Fruit fly (Drosophila melanogaster) whole organism, embryonic: ENCODE data around the gene CG6254.

Source experiments
- Atf3 ChIP-seq: fragments of 200-800 bp; sonication (Bioruptor generic); optimal IDR thresholded peaks from 3 replicates; lab custom pipeline; 2016; ENCODE audit warnings: missing biosample characterization, missing genetic modification characterization
- BtbVII ChIP-seq: fragments of 200-800 bp; sonication (Bioruptor generic); optimal IDR thresholded peaks from 3 replicates; lab custom pipeline; 2017; ENCODE audit warnings: missing biosample characterization, mild to moderate bottlenecking, missing genetic modification characterization
- CG10431 ChIP-seq: fragments of 200-800 bp; sonication (Bioruptor generic); optimal IDR thresholded peaks from 3 replicates; lab custom pipeline; 2018; ENCODE audit warnings: missing biosample characterization, mild to moderate bottlenecking, missing genetic modification characterization
- CG11695 ChIP-seq: fragments of 200-800 bp; sonication (Bioruptor generic); IDR thresholded peaks from 3 replicates; pipeline ENCODE4 v1.3.6; 2022; ENCODE audit warnings: missing biosample characterization, missing genetic modification characterization
- CG12391 ChIP-seq: fragments of 200-800 bp; sonication (Bioruptor generic); optimal IDR thresholded peaks from 3 replicates; lab custom pipeline; 2018; ENCODE audit warnings: missing biosample characterization, mild to moderate bottlenecking, missing genetic modification characterization, moderate library complexity
- CG13624 ChIP-seq: fragments of 200-800 bp; sonication (Bioruptor generic); optimal IDR thresholded peaks from 2 replicates; lab custom pipeline; 2016; ENCODE audit warnings: missing biosample characterization, missing genetic modification characterization
- CG14441 ChIP-seq: fragments of 200-800 bp; sonication (Bioruptor generic); IDR thresholded peaks from 2 replicates; pipeline ENCODE4 v1.3.6; 2022; ENCODE audit warnings: missing biosample characterization, missing genetic modification characterization
- CG15269 ChIP-seq: fragments of 200-800 bp; sonication (Bioruptor generic); optimal IDR thresholded peaks from 2 replicates; lab custom pipeline; 2018; ENCODE audit warnings: missing biosample characterization, mild to moderate bottlenecking, missing genetic modification characterization, moderate library complexity
- CG15514 ChIP-seq: fragments of 200-800 bp; sonication (Bioruptor generic); optimal IDR thresholded peaks from 3 replicates; lab custom pipeline; 2017; ENCODE audit warnings: missing biosample characterization, missing genetic modification characterization, mild to moderate bottlenecking, moderate library complexity, missing genetic modification reagents
- CG17385 ChIP-seq: fragments of 200-800 bp; sonication (Bioruptor generic); optimal IDR thresholded peaks from 3 replicates; lab custom pipeline; 2018; ENCODE audit warnings: missing biosample characterization, mild to moderate bottlenecking, missing genetic modification characterization
- CG17568 ChIP-seq: fragments of 200-800 bp; sonication (Bioruptor generic); optimal IDR thresholded peaks from 2 replicates; lab custom pipeline; 2018; ENCODE audit warnings: missing biosample characterization, mild to moderate bottlenecking, missing genetic modification characterization, moderate library complexity
- CG31224 ChIP-seq: fragments of 200-800 bp; sonication (Bioruptor generic); IDR thresholded peaks from 2 replicates; pipeline ENCODE4 v1.3.6; 2022; ENCODE audit warnings: missing biosample characterization, missing genetic modification characterization
- CG31388 ChIP-seq: fragments of 200-800 bp; sonication (Bioruptor generic); optimal IDR thresholded peaks from 2 replicates; lab custom pipeline; 2016; ENCODE audit warnings: missing biosample characterization, missing genetic modification characterization
- CG3163 ChIP-seq: fragments of 200-800 bp; sonication (Bioruptor generic); optimal IDR thresholded peaks from 3 replicates; lab custom pipeline; 2016; ENCODE audit warnings: missing biosample characterization, missing genetic modification characterization
- CG33213 ChIP-seq: fragments of 200-800 bp; sonication (Bioruptor generic); optimal IDR thresholded peaks from 3 replicates; lab custom pipeline; 2016; ENCODE audit warnings: missing biosample characterization, missing genetic modification characterization
- CG6175 ChIP-seq: fragments of 200-800 bp; sonication (Bioruptor generic); IDR thresholded peaks from 3 replicates; pipeline ENCODE4 v1.3.6; 2022; ENCODE audit warnings: missing biosample characterization, missing genetic modification characterization
- CG8944 ChIP-seq: fragments of 200-800 bp; sonication (Bioruptor generic); optimal IDR thresholded peaks from 3 replicates; lab custom pipeline; 2016; ENCODE audit warnings: missing biosample characterization, missing genetic modification characterization
- CTCF ChIP-seq: fragments of 200-800 bp; sonication (Bioruptor generic); optimal IDR thresholded peaks from 2 replicates; lab custom pipeline; 2017; ENCODE audit warnings: missing biosample characterization, mild to moderate bottlenecking, missing genetic modification characterization, moderate library complexity
- Dek ChIP-seq: fragments of 200-800 bp; sonication (Bioruptor generic); optimal IDR thresholded peaks from 3 replicates; lab custom pipeline; 2019; ENCODE audit warnings: missing biosample characterization, mild to moderate bottlenecking, missing genetic modification characterization, moderate library complexity
- ERR ChIP-seq: fragments of 200-800 bp; sonication (Bioruptor generic); optimal IDR thresholded peaks from 2 replicates; lab custom pipeline; 2016; ENCODE audit warnings: missing biosample characterization, missing genetic modification characterization
- HHEX ChIP-seq: fragments of 200-800 bp; sonication (Bioruptor generic); optimal IDR thresholded peaks from 3 replicates; lab custom pipeline; 2017; ENCODE audit warnings: missing biosample characterization, mild to moderate bottlenecking, missing genetic modification characterization, missing genetic modification reagents
- HLH4C ChIP-seq: fragments of 200-800 bp; sonication (Bioruptor generic); IDR thresholded peaks from 3 replicates; pipeline ENCODE4 v1.3.6; 2022; ENCODE audit warnings: missing biosample characterization, missing genetic modification characterization; ENCODE audit not compliant: partially characterized antibody
- Lhr ChIP-seq: fragments of 200-800 bp; sonication (Bioruptor generic); optimal IDR thresholded peaks from 3 replicates; lab custom pipeline; 2017; ENCODE audit warnings: mild to moderate bottlenecking, missing biosample characterization, missing genetic modification reagents, missing genetic modification characterization
- Max ChIP-seq: fragments of 200-800 bp; sonication (Bioruptor generic); optimal IDR thresholded peaks from 2 replicates; lab custom pipeline; 2016; ENCODE audit warnings: missing biosample characterization, mild to moderate bottlenecking, missing genetic modification characterization
- Med ChIP-seq: fragments of 200-800 bp; sonication (Bioruptor generic); peaks from one replicate; lab custom pipeline; 2016; ENCODE audit warnings: missing biosample characterization, missing genetic modification characterization, mild to moderate bottlenecking, inconsistent platforms, moderate library complexity
- Nf-YA ChIP-seq: fragments of 200-800 bp; sonication (Bioruptor generic); IDR thresholded peaks from 2 replicates; pipeline ENCODE4 v1.3.6; 2022; ENCODE audit warnings: missing biosample characterization, missing genetic modification characterization
- Nf-YC ChIP-seq: fragments of 200-800 bp; optimal IDR thresholded peaks from 3 replicates; lab custom pipeline; 2019; ENCODE audit warnings: missing biosample characterization, mild to moderate bottlenecking, missing genetic modification characterization, moderate library complexity
- Side ChIP-seq: fragments of 200-800 bp; sonication (Bioruptor generic); optimal IDR thresholded peaks from 2 replicates; lab custom pipeline; 2016; ENCODE audit warnings: missing biosample characterization, missing genetic modification characterization
- Sox100B ChIP-seq: fragments of 200-800 bp; sonication (Bioruptor generic); optimal IDR thresholded peaks from 3 replicates; lab custom pipeline; 2018; ENCODE audit warnings: missing biosample characterization, mild to moderate bottlenecking, missing genetic modification characterization
- Xbp1 ChIP-seq: fragments of 200-800 bp; sonication (Bioruptor generic); optimal IDR thresholded peaks from 3 replicates; lab custom pipeline; 2016; ENCODE audit warnings: missing biosample characterization, mild to moderate bottlenecking, missing genetic modification characterization
- ara ChIP-seq: fragments of 200-800 bp; sonication (Bioruptor generic); IDR thresholded peaks from 2 replicates; pipeline ENCODE4 v1.3.6; 2022; ENCODE audit warnings: missing biosample characterization, missing genetic modification characterization
- cg ChIP-seq: fragments of 200-800 bp; sonication (Bioruptor generic); optimal IDR thresholded peaks from 3 replicates; lab custom pipeline; 2019; ENCODE audit warnings: missing biosample characterization, mild to moderate bottlenecking, missing genetic modification characterization, moderate library complexity
- chm ChIP-seq: fragments of 200-800 bp; sonication (Bioruptor generic); IDR thresholded peaks from 2 replicates; pipeline ENCODE4 v1.3.6; 2022; ENCODE audit warnings: missing biosample characterization, missing genetic modification characterization
- croc ChIP-seq: fragments of 200-800 bp; sonication (Bioruptor generic); conservative IDR thresholded peaks from 3 replicates; pipeline ENCODE4 v1.3.6; 2022; ENCODE audit warnings: missing biosample characterization, missing genetic modification characterization
- dmrt11E ChIP-seq: fragments of 200-800 bp; sonication (Bioruptor generic); optimal IDR thresholded peaks from 3 replicates; lab custom pipeline; 2018; ENCODE audit warnings: missing biosample characterization, mild to moderate bottlenecking, missing genetic modification characterization, moderate library complexity
- eve ChIP-seq, 2 experiments: fragments of >200 bp; optimal IDR thresholded peaks; 2 replicates each; lab custom pipeline; 2017; ENCODE audit warnings: missing biosample characterization in 2 of 2, missing genetic modification characterization in 2 of 2
- eyg ChIP-seq: fragments of 200-800 bp; sonication (Bioruptor generic); optimal IDR thresholded peaks from 3 replicates; lab custom pipeline; 2016; ENCODE audit warnings: missing biosample characterization, missing genetic modification characterization
- fd96Cb ChIP-seq: fragments of 200-800 bp; sonication (Bioruptor generic); optimal IDR thresholded peaks from 2 replicates; lab custom pipeline; 2018; ENCODE audit warnings: missing biosample characterization, mild to moderate bottlenecking, missing genetic modification characterization, moderate library complexity
- insv ChIP-seq, 2 experiments: fragments of 200-800 bp; sonication (Bioruptor generic); optimal IDR thresholded peaks; 3 replicates each; lab custom pipeline; 2016 to 2018; ENCODE audit warnings: missing biosample characterization in 2 of 2, missing genetic modification characterization in 2 of 2
- mam ChIP-seq: fragments of 200-800 bp; sonication (Bioruptor generic); optimal IDR thresholded peaks from 3 replicates; lab custom pipeline; 2016; ENCODE audit warnings: missing biosample characterization, missing genetic modification characterization
- oc ChIP-seq: fragments of 200-800 bp; sonication (Bioruptor generic); optimal IDR thresholded peaks from 2 replicates; lab custom pipeline; 2018; ENCODE audit warnings: missing biosample characterization, mild to moderate bottlenecking, missing genetic modification characterization, moderate library complexity
- psq ChIP-seq: fragments of 200-800 bp; sonication (Bioruptor generic); optimal IDR thresholded peaks from 2 replicates; lab custom pipeline; 2017; ENCODE audit warnings: missing biosample characterization, missing genetic modification characterization
- sd ChIP-seq: fragments of 200-800 bp; sonication (Bioruptor generic); optimal IDR thresholded peaks from 3 replicates; lab custom pipeline; 2018; ENCODE audit warnings: missing biosample characterization, mild to moderate bottlenecking, missing genetic modification characterization, moderate library complexity
- sens ChIP-seq: fragments of 200-800 bp; sonication (Bioruptor generic); peaks from one replicate; lab custom pipeline; 2016; ENCODE audit warnings: missing biosample characterization, missing genetic modification characterization
- tin ChIP-seq: fragments of 200-800 bp; sonication (Bioruptor generic); optimal IDR thresholded peaks from 3 replicates; lab custom pipeline; 2016; ENCODE audit warnings: missing biosample characterization, missing genetic modification characterization

Gene CG6254

dm6 chr3R:10148376-10148887 lies 12.7 kb downstream of the CG6254 start:
- no peak for TF ChIP-seq BtbVII (GFP tag; lab: Kevin White, UChicago)
- TF ChIP-seq CG15514 (GFP tag; lab: Kevin White, UChicago): peak; percentile 84
- TF ChIP-seq HHEX (GFP tag; lab: Kevin White, UChicago): no peak
- no peak for TF ChIP-seq CG12391 (tag; lab: Kevin White, UChicago)
- peak; percentile 85 for TF ChIP-seq CTCF (GFP tag; lab: Kevin White, UChicago)
- TF ChIP-seq mam (GFP tag; lab: Kevin White, UChicago): no peak
- no peak for TF ChIP-seq sd (tag; lab: Kevin White, UChicago)
- no peak for TF ChIP-seq eyg

- TF ChIP-seq sens (GFP tag; lab: Kevin White, UChicago) (peak; percentile 55), ERR (GFP tag; lab: Kevin White, UChicago) (no peak), Med (GFP tag; lab: Kevin White, UChicago) (peak; percentile 34), HLH4C (no peak), CG11695 (GFP tag; lab: Robert Waterston, UW) (peak; percentile 64)
Measured at dm6 chr3R:10147176-10147575, 14.0 kb downstream of the CG6254 start.

- TF ChIP-seq cg: peak; percentile 85
- no peak for TF ChIP-seq CG31224 (GFP tag; lab: Robert Waterston, UW)
- TF ChIP-seq CG17568 (GFP tag; lab: Kevin White, UChicago): no peak
- TF ChIP-seq CG31388: no peak
- peak; percentile 64 for TF ChIP-seq CG14441 (GFP tag; lab: Robert Waterston, UW)
- peak; percentile 39 for TF ChIP-seq Max (GFP tag; lab: Kevin White, UChicago)
- TF ChIP-seq tin (GFP tag; lab: Kevin White, UChicago): peak; percentile 20
- peak; percentile 94 for TF ChIP-seq sens (GFP tag; lab: Kevin White, UChicago)
- no peak for TF ChIP-seq sd (tag; lab: Kevin White, UChicago)
- TF ChIP-seq Dek (tag; lab: Kevin White, UChicago): peak; percentile 55
- TF ChIP-seq Lhr (GFP tag; lab: Kevin White, UChicago): peak; percentile 87
- peak; percentile 20 for TF ChIP-seq CG3163
- TF ChIP-seq CG13624: peak; percentile 54
- TF ChIP-seq eve (GFP tag; optimal IDR thresholded peaks at IDR 0.05; lab: Kevin White, UChicago): peak in 1 of 2 experiments; percentile 74
- no peak for TF ChIP-seq Atf3
- peak; percentile 35 for TF ChIP-seq dmrt11E (tag; lab: Kevin White, UChicago)
- TF ChIP-seq Nf-YA (GFP tag; lab: Robert Waterston, UW): no peak
- peak; percentile 24 for TF ChIP-seq Nf-YC (tag; lab: Kevin White, UChicago)
- TF ChIP-seq CG33213 (GFP tag; lab: Kevin White, UChicago): peak; percentile 79
- TF ChIP-seq chm: peak; percentile 41; the same call in 1 of the 2 replicates
- TF ChIP-seq CG10431 (GFP tag; lab: Kevin White, UChicago): peak; percentile 73
- TF ChIP-seq oc (tag; lab: Kevin White, UChicago): peak; percentile 15
- TF ChIP-seq Side (GFP tag; lab: Kevin White, UChicago): peak; percentile 31
- TF ChIP-seq croc (GFP tag; lab: Robert Waterston, UW): no peak
- peak; percentile 81 for TF ChIP-seq CG12391 (tag; lab: Kevin White, UChicago)
- peak; percentile 31 for TF ChIP-seq CG15269 (tag; lab: Kevin White, UChicago)
- TF ChIP-seq CG17385 (GFP tag; lab: Kevin White, UChicago): peak; percentile 12
- no peak for TF ChIP-seq psq
- peak in 1 of 2 experiments; percentile 39 for TF ChIP-seq insv (GFP tag; optimal IDR thresholded peaks at IDR 0.05; lab: Kevin White, UChicago)
- peak; percentile 40 for TF ChIP-seq Sox100B (GFP tag; lab: Kevin White, UChicago)
- no peak for TF ChIP-seq CG6175 (GFP tag; lab: Robert Waterston, UW)
- TF ChIP-seq ara (GFP tag; lab: Robert Waterston, UW): peak; percentile 15; the same call in 1 of the 2 replicates
- TF ChIP-seq CG8944: no peak
- TF ChIP-seq fd96Cb (tag; lab: Kevin White, UChicago): no peak
- TF ChIP-seq Xbp1: peak; percentile 63
Measured at dm6 chr3R:10144103-10144998, 16.8 kb downstream of the CG6254 start, which contains the start of the genes TAF1B and Invadolysin. Gene TAF1B, minus strand, starts transcription at chr3R:10144184. Gene Invadolysin, plus strand, starts transcription at chr3R:10144668.
